Fruit fly (Drosophila melanogaster) whole organism: ENCODE results near the gene Best3.

Experiments
- CG8478 ChIP-seq: fragments of >200 bp; optimal IDR thresholded peaks from 2 replicates; lab custom pipeline; 2018; ENCODE audit warnings: inconsistent platforms
- EcR ChIP-seq, 2 experiments: fragments of >200 bp; optimal IDR thresholded peaks; 2 replicates each; lab custom pipeline; 2017; ENCODE audit warnings: missing biosample characterization in 2 of 2, missing genetic modification characterization in 2 of 2, missing genetic modification reagents in 2 of 2
- psq ChIP-seq: fragments of >200 bp; optimal IDR thresholded peaks from 2 replicates; lab custom pipeline; 2017
- usp ChIP-seq: fragments of >200 bp; optimal IDR thresholded peaks from 2 replicates; lab custom pipeline; 2017; ENCODE audit warnings: missing biosample characterization, missing genetic modification characterization, mixed read lengths

- TF ChIP-seq EcR (GFP tag; optimal IDR thresholded peaks at IDR 0.05; lab: Kevin White, UChicago) (no peak), usp (GFP tag; lab: Kevin White, UChicago) (no peak), psq (lab: Kevin White, UChicago) (no peak), CG8478 (lab: Kevin White, UChicago) (no peak)
These were observed 1.0 kb upstream of the Best3 start for dm6 chr3L:15303630-15304029.
